Worm (Caenorhabditis elegans): ENCODE measurements around the gene rnp-4.

rnp-4 gene

ce11 chrIII:4412108-4413009 is 6.3 kb downstream of the rnp-4 start:
- TF ChIP-seq W03F9.2 (tag; optimal IDR thresholded peaks at IDR 0.05) (no peak), him-1 (tag; optimal IDR thresholded peaks at IDR 0.05) (no peak), dao-5 (tag; optimal IDR thresholded peaks at IDR 0.05) (no peak)

ce11 chrIII:4413099-4413498 is 7.0 kb downstream of the rnp-4 start, which contains the start of gene mpc-1:
TSS of gene mpc-1 (plus strand) at chrIII:4413457.
- no peak for TF ChIP-seq W03F9.2 (tag; optimal IDR thresholded peaks at IDR 0.05)
- no peak for TF ChIP-seq dao-5 (tag; optimal IDR thresholded peaks at IDR 0.05)
- TF ChIP-seq him-1 (tag; optimal IDR thresholded peaks at IDR 0.05): no peak

DNA sequence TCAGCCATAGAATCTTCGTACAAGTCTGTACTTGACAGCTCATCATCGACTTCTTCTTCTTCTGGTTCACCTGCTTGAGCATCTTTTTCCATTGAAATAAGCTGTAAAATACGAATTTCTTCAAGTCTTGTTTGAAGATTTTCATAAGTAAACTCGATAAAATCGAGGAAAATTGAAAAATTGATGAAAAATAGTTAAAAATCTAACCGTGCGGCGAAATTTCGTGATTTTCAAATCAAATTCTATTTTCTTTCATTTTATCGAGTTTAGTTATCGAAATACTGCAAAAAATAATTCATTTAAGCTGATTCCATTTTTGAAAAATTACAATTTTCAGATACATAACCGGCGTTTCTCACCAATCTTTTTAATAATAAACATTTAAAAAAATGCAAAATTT is 9.0 kb downstream of the rnp-4 start, which contains the start of gene R07E5.11:
R07E5.11 (minus strand) TSS at position 101 of the 400 bp plus-strand sequence.
- TF ChIP-seq W03F9.2 (tag; optimal IDR thresholded peaks at IDR 0.05): no peak
- no peak for TF ChIP-seq dao-5 (tag; optimal IDR thresholded peaks at IDR 0.05)
- TF ChIP-seq him-1 (tag; optimal IDR thresholded peaks at IDR 0.05): no peak

- TF ChIP-seq dao-5 (tag; optimal IDR thresholded peaks at IDR 0.05) (no peak), him-1 (tag; optimal IDR thresholded peaks at IDR 0.05) (no peak), W03F9.2 (tag; optimal IDR thresholded peaks at IDR 0.05) (no peak)
These were observed 11.9 kb downstream of the rnp-4 start, which contains the start of the genes R07E5.19 and pdcd-2 for ce11 chrIII:4417956-4418355. TSS of gene R07E5.19 (minus strand) at chrIII:4418056. TSS of gene pdcd-2 (minus strand) at chrIII:4418057.

- TF ChIP-seq W03F9.2 (tag; optimal IDR thresholded peaks at IDR 0.05) (peak; percentile 73), dao-5 (tag; optimal IDR thresholded peaks at IDR 0.05) (no peak)
These were observed 13.3 kb downstream of the rnp-4 start, which contains the start of the genes R07E5.7 and cku-80 for ce11 chrIII:4419117-4419978. TSS of gene R07E5.7 (minus strand) at chrIII:4419167. TSS of gene cku-80 (plus strand) at chrIII:4419848.

DNA sequence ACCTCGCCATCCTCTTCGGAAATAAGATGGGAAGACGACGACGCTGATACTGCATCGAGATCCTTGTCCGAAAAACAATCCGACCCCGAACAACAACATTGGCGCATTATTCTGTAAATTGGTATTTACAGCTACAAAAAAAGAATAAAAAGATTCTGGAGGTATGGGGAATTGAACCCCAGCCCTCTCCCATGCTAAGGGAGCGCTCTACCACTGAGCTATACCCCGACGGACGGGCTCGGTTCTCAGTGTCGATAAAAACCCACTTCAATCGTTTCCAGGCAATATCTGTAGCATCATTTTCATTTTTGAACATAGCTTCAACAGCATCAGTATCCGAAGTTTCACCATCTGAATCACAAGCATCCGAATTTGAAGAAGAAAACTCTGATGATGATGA is 22.7 kb downstream of the rnp-4 start:
- TF ChIP-seq W03F9.2 (tag; optimal IDR thresholded peaks at IDR 0.05) (no peak), him-1 (tag; optimal IDR thresholded peaks at IDR 0.05) (no peak), dao-5 (tag; optimal IDR thresholded peaks at IDR 0.05) (no peak)

- TF ChIP-seq W03F9.2 (tag; optimal IDR thresholded peaks at IDR 0.05): no peak
- TF ChIP-seq him-1 (tag; optimal IDR thresholded peaks at IDR 0.05): no peak
- no peak for TF ChIP-seq dao-5 (tag; optimal IDR thresholded peaks at IDR 0.05)
These were observed 23.3 kb downstream of the rnp-4 start, which contains the start of gene C28A5.6 for ce11 chrIII:4429402-4429801. TSS of gene C28A5.6 (minus strand) at chrIII:4429502.

DNA sequence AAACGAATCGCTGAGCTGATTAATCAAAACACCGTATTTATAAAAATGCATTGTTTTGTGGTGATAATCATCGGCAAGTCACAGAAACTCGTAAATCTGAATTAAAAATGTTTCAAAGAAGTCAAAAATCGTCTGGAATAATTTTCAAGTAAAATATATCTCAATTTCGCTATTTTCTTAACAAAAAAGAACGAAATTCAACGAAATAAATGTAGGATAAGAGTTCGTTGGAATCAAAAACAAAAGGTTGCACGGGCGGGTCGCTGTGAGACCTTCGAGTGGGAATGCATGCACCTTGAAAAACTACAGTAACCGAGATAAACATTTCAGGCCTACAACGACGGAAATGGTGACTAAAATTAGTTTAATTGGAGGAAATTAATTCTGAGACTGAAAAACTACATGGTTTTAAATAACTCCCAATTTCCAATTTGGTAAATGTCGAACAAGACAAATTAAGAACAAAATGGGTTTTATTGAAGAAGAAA is 28.3 kb downstream of the rnp-4 start, which contains the start of gene C28A5.1:
C28A5.1 (minus strand) TSS at position 51 of the 488 bp plus-strand sequence.
- TF ChIP-seq him-1 (tag; optimal IDR thresholded peaks at IDR 0.05) (no peak), W03F9.2 (tag; optimal IDR thresholded peaks at IDR 0.05) (peak; percentile 52)

- TF ChIP-seq him-1 (tag; optimal IDR thresholded peaks at IDR 0.05) (no peak), dao-5 (tag; optimal IDR thresholded peaks at IDR 0.05) (no peak), W03F9.2 (tag; optimal IDR thresholded peaks at IDR 0.05) (no peak)
These were observed 29.2 kb downstream of the rnp-4 start for ce11 chrIII:4435262-4435661.

DNA sequence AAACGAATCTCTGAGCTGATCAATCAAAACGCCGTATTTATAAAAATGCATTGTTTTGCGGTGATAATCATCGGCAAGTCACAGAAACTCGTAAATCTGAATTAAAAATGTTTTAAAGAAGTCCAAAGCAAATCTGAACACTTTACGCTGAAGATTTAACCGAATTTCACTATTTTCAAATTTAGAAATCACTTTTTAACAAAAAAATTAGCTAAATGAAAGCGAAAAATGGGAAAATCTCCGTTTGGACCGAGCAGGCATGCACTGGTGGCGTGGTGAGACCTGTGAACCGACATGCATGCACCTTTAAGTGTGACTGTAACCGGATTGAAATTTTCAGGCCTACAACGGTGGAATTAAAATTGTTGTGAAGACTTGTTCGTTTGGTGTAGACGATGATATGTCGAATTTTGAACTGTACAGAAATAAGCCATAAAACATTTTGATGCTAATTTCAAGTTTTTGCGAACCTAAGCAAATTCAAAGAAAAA is 33.5 kb downstream of the rnp-4 start, which contains the start of gene C28A5.2:
C28A5.2 (minus strand) TSS at position 51 of the 491 bp plus-strand sequence.
- no peak for TF ChIP-seq dao-5 (tag; optimal IDR thresholded peaks at IDR 0.05)
- TF ChIP-seq him-1 (tag; optimal IDR thresholded peaks at IDR 0.05): no peak
- TF ChIP-seq W03F9.2 (tag; optimal IDR thresholded peaks at IDR 0.05): no peak

- no peak for TF ChIP-seq W03F9.2 (tag; optimal IDR thresholded peaks at IDR 0.05)
These were observed 35.7 kb downstream of the rnp-4 start, which contains the start of gene nex-3 for ce11 chrIII:4441781-4442180. TSS of gene nex-3 (plus strand) at chrIII:4442081.

ce11 chrIII:4444492-4444891 is 38.4 kb downstream of the rnp-4 start:
- no peak for TF ChIP-seq him-1 (tag; optimal IDR thresholded peaks at IDR 0.05)
- no peak for TF ChIP-seq dao-5 (tag; optimal IDR thresholded peaks at IDR 0.05)
- TF ChIP-seq W03F9.2 (tag; optimal IDR thresholded peaks at IDR 0.05): no peak

DNA sequence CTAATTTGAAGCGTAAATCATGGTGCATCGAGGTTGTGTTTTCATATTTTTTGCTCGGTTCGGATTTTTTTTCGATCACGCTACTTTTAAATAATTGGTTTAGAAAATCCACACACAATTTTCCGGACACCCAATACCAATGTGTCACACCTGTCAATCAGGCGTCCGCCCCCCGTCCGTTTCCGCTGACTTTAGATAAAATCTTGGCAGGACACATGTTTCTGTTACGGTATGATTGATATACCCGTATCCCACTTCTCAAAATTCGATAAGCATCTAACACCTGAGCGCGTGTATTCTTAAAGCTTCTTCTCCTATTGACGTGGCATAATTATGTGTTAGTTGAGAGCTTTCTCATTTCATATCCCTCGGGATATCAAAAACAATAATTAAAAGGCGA is 41.9 kb downstream of the rnp-4 start:
- TF ChIP-seq him-1 (tag; optimal IDR thresholded peaks at IDR 0.05): no peak
- no peak for TF ChIP-seq dao-5 (tag; optimal IDR thresholded peaks at IDR 0.05)
- TF ChIP-seq W03F9.2 (tag; optimal IDR thresholded peaks at IDR 0.05): no peak

Data from whole organism, L4/young adult.